Worm (Caenorhabditis elegans) whole organism, L3 larva: ENCODE measurements around the gene srbc-14.

Experiments used
- R02D3.7 ChIP-seq: fragments of 150-350 bp; optimal IDR thresholded peaks from 2 replicates; lab custom pipeline; 2014; ENCODE audit warnings: missing biosample characterization, missing genetic modification characterization
- ZK546.5 ChIP-seq: sonication (generic microtip); optimal IDR thresholded peaks from 2 replicates; lab custom pipeline; 2017; ENCODE audit warnings: missing biosample characterization, missing genetic modification characterization
- aly-2 ChIP-seq: fragments of 150-350 bp; optimal IDR thresholded peaks from 2 replicates; lab custom pipeline; 2014; ENCODE audit warnings: missing biosample characterization, missing genetic modification characterization
- ama-1 ChIP-seq: fragments of 150-350 bp; optimal IDR thresholded peaks from 2 replicates; lab custom pipeline; 2018
- ceh-16 ChIP-seq: sonication (generic microtip); optimal IDR thresholded peaks from 2 replicates; lab custom pipeline; 2017; ENCODE audit warnings: missing biosample characterization, missing genetic modification characterization
- ceh-28 ChIP-seq: fragments of 150-350 bp; optimal IDR thresholded peaks from 2 replicates; lab custom pipeline; 2014; ENCODE audit warnings: missing biosample characterization, missing genetic modification reagents, missing genetic modification characterization
- ceh-82 ChIP-seq: fragments of 150-350 bp; optimal IDR thresholded peaks from 2 replicates; lab custom pipeline; 2014; ENCODE audit warnings: missing biosample characterization, missing genetic modification characterization
- ceh-9 ChIP-seq: sonication (generic microtip); optimal IDR thresholded peaks from 2 replicates; lab custom pipeline; 2018; ENCODE audit warnings: missing biosample characterization, missing genetic modification characterization
- egl-5 ChIP-seq: fragments of 150-350 bp; optimal IDR thresholded peaks from 2 replicates; lab custom pipeline; 2017; ENCODE audit warnings: missing biosample characterization, missing genetic modification reagents, missing genetic modification characterization, inconsistent platforms
- elt-2 ChIP-seq: sonication (generic microtip); optimal IDR thresholded peaks from 2 replicates; lab custom pipeline; 2016; ENCODE audit warnings: missing genetic modification reagents, mild to moderate bottlenecking, missing genetic modification characterization, missing compliant biosample characterization
- eor-1 ChIP-seq, 2 experiments: fragments of 150-350 bp; optimal IDR thresholded peaks; 2 replicates each; lab custom pipeline; 2014 to 2018; ENCODE audit warnings: missing biosample characterization in 2 of 2, missing genetic modification characterization in 2 of 2
- fkh-10 ChIP-seq: sonication (generic microtip); optimal IDR thresholded peaks from 2 replicates; lab custom pipeline; 2017; ENCODE audit warnings: missing biosample characterization, missing genetic modification reagents, missing genetic modification characterization
- fkh-2 ChIP-seq: fragments of 150-350 bp; optimal IDR thresholded peaks from 2 replicates; lab custom pipeline; 2014; ENCODE audit warnings: missing biosample characterization, missing genetic modification reagents, missing genetic modification characterization
- fos-1 ChIP-seq: fragments of 150-350 bp; optimal IDR thresholded peaks from 2 replicates; lab custom pipeline; 2014; ENCODE audit warnings: missing biosample characterization, missing genetic modification characterization
- hmg-11 ChIP-seq: sonication (generic microtip); optimal IDR thresholded peaks from 2 replicates; lab custom pipeline; 2016; ENCODE audit warnings: missing genetic modification characterization, missing compliant biosample characterization
- jun-1 ChIP-seq: fragments of 150-350 bp; optimal IDR thresholded peaks from 2 replicates; lab custom pipeline; 2014; ENCODE audit warnings: missing biosample characterization, missing genetic modification reagents, missing genetic modification characterization
- lin-39 ChIP-seq: fragments of 150-350 bp; optimal IDR thresholded peaks from 2 replicates; lab custom pipeline; 2018; ENCODE audit warnings: missing biosample characterization, missing genetic modification reagents, missing genetic modification characterization
- lsy-12 ChIP-seq: sonication (generic microtip); optimal IDR thresholded peaks from 2 replicates; lab custom pipeline; 2016; ENCODE audit warnings: mild to moderate bottlenecking, missing genetic modification characterization, missing compliant biosample characterization
- mdl-1 ChIP-seq: fragments of 150-350 bp; optimal IDR thresholded peaks from 2 replicates; lab custom pipeline; 2014; ENCODE audit warnings: missing biosample characterization, missing genetic modification characterization
- nfya-1 ChIP-seq: sonication (generic microtip); optimal IDR thresholded peaks from 2 replicates; lab custom pipeline; 2017; ENCODE audit warnings: missing genetic modification characterization, mild to moderate bottlenecking, missing compliant biosample characterization, antibody characterized with exemption, moderate library complexity; ENCODE audit not compliant: insufficient read depth
- nhr-12 ChIP-seq: fragments of 150-350 bp; optimal IDR thresholded peaks from 2 replicates; lab custom pipeline; 2014; ENCODE audit warnings: missing biosample characterization, missing genetic modification characterization
- nhr-237 ChIP-seq: fragments of 150-350 bp; optimal IDR thresholded peaks from 2 replicates; lab custom pipeline; 2014; ENCODE audit warnings: missing biosample characterization, missing genetic modification characterization
- nhr-28 ChIP-seq: fragments of 150-350 bp; optimal IDR thresholded peaks from 2 replicates; lab custom pipeline; 2014; ENCODE audit warnings: missing biosample characterization, missing genetic modification characterization
- nhr-43 ChIP-seq: sonication (generic microtip); optimal IDR thresholded peaks from 2 replicates; lab custom pipeline; 2016; ENCODE audit warnings: mild to moderate bottlenecking, missing genetic modification characterization, missing compliant biosample characterization; ENCODE audit not compliant: poor library complexity, severe bottlenecking
- nhr-67 ChIP-seq: fragments of 150-350 bp; optimal IDR thresholded peaks from 2 replicates; lab custom pipeline; 2014; ENCODE audit warnings: missing biosample characterization, missing genetic modification characterization
- nhr-77 ChIP-seq: fragments of 150-350 bp; optimal IDR thresholded peaks from 2 replicates; lab custom pipeline; 2014; ENCODE audit warnings: missing biosample characterization, missing genetic modification characterization
- sea-2 ChIP-seq: fragments of 150-350 bp; sonication (generic microtip); optimal IDR thresholded peaks from 4 replicates; lab custom pipeline; 2014; ENCODE audit warnings: missing biosample characterization, missing genetic modification reagents, missing genetic modification characterization
- skn-1 ChIP-seq: fragments of 150-350 bp; optimal IDR thresholded peaks from 2 replicates; lab custom pipeline; 2014; ENCODE audit warnings: missing biosample characterization, missing genetic modification characterization
- unc-39 ChIP-seq: sonication (generic microtip); optimal IDR thresholded peaks from 4 replicates; lab custom pipeline; 2017; ENCODE audit warnings: missing biosample characterization, missing genetic modification characterization
- zag-1 ChIP-seq: fragments of 150-350 bp; optimal IDR thresholded peaks from 2 replicates; lab custom pipeline; 2014; ENCODE audit warnings: missing biosample characterization, missing genetic modification characterization
- ztf-4 ChIP-seq: fragments of 150-350 bp; optimal IDR thresholded peaks from 2 replicates; lab custom pipeline; 2014; ENCODE audit warnings: missing biosample characterization, missing genetic modification characterization

The srbc-14 gene

DNA sequence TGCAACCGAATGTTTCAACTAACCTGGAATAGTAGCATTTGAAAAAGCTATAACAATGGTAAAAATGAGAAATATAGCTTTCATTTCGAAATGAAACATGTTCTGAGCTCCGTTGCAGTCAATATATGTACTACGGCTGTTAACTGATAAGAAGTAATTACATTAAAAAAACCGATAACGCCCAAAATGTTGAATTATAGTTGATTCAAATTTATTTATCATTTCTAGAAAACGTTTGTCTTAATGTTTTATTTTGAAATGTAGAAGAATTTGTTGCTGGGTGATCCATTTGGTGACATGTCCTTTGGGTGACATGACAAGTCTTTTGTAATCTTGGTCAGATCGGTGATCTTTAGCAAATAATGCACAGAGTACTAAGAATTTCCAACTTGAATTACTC lies 17.9 kb upstream of the srbc-14 start, which contains the start of gene T05E12.6:
T05E12.6 (minus strand) TSS at position 101 of the 400 bp plus-strand sequence.
- TF ChIP-seq ama-1 (no peak), nhr-77 (tag; lab: Kevin White, UChicago) (no peak), mdl-1 (tag; lab: Kevin White, UChicago) (no peak), elt-2 (tag; lab: Kevin White, UChicago) (peak; percentile 11)

ce11 chrV:17082718-17083117 lies 11.2 kb upstream of the srbc-14 start, which contains the start of gene T05E12.9:
Gene T05E12.9, minus strand, starts transcription at chrV:17082818.
- no peak for TF ChIP-seq nfya-1 (tag; lab: Kevin White, UChicago)

DNA sequence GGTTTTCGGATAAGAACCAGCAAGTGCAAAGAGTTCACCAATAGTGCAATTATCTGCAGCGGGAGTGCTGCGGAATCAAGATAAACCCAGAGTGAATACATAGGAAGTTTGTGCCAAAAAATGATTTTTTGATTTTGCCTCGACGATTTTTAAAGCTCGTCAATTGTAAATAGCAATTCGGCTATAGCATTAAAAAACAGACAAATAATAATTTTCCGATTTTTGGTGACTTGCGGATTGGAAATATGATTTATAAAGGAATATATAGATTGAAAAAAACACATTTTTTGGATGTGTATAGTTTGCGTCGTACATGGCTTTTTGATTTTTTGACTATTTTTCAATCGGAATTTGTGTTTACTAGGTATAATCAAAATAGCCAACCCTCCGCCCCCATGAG lies 8.3 kb upstream of the srbc-14 start, which contains the start of gene srw-20:
srw-20 (minus strand) TSS at position 101 of the 400 bp plus-strand sequence.
- no peak for TF ChIP-seq aly-2 (tag; lab: Kevin White, UChicago)
- TF ChIP-seq fos-1 (tag; lab: Kevin White, UChicago) = no peak
- TF ChIP-seq nhr-237 = no peak
- TF ChIP-seq, all 47 proteins: peak for 0

DNA sequence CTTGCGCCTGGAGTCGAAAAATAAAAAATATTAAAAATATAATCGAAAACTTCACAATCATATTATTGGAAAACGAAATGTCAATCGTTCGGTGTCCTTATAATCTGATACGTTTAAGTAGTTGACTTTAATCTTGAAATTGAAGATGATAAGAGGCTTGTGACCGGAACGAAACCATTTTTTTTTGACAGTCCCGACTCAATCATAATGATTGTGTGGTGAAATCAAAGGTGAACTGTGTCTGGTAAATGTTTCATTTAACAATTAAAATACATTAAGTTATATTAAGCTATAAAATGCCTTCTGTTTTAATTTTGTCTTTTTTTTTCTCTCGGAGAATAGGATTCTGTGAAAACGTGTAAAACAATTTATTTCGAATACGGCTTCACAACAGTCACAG lies 6.4 kb upstream of the srbc-14 start, which contains the start of gene T05E12.3:
T05E12.3 (minus strand) TSS at position 101 of the 400 bp plus-strand sequence.
- TF ChIP-seq ceh-28 (tag; lab: Kevin White, UChicago) = no peak
- no peak for TF ChIP-seq nhr-12 (tag; lab: Kevin White, UChicago)
- no peak for TF ChIP-seq nhr-28
- TF ChIP-seq ceh-16 (tag; lab: Kevin White, UChicago) = no peak
- TF ChIP-seq elt-2 (tag; lab: Kevin White, UChicago) = no peak
- TF ChIP-seq sea-2 (GFP tag; lab: Kevin White, UChicago) = no peak
- TF ChIP-seq lin-39 (tag; lab: Kevin White, UChicago) = no peak
- no peak for TF ChIP-seq ZK546.5 (tag; lab: Kevin White, UChicago)

ce11 chrV:17075900-17076299 lies 4.4 kb upstream of the srbc-14 start, which contains the start of gene str-125:
Gene str-125, minus strand, starts transcription at chrV:17076000.
- TF ChIP-seq fkh-2 (tag; lab: Kevin White, UChicago) (no peak), R02D3.7 (tag; lab: Kevin White, UChicago) (no peak), ceh-16 (tag; lab: Kevin White, UChicago) (no peak), sea-2 (GFP tag; lab: Kevin White, UChicago) (no peak), hmg-11 (tag; lab: Kevin White, UChicago) (no peak), unc-39 (no peak), nhr-67 (tag; lab: Kevin White, UChicago) (no peak), mdl-1 (tag; lab: Kevin White, UChicago) (no peak), nhr-12 (tag; lab: Kevin White, UChicago) (no peak), nfya-1 (tag; lab: Kevin White, UChicago) (no peak), ceh-82 (tag; lab: Kevin White, UChicago) (no peak), nhr-43 (tag; lab: Kevin White, UChicago) (no peak), ztf-4 (no peak), ceh-9 (tag; lab: Kevin White, UChicago) (no peak), egl-5 (no peak), ceh-28 (tag; lab: Kevin White, UChicago) (no peak), zag-1 (tag; lab: Kevin White, UChicago) (no peak), eor-1 (tag; optimal IDR thresholded peaks at IDR 0.05; lab: Kevin White, UChicago) (no peak), fkh-10 (GFP tag; lab: Kevin White, UChicago) (no peak)

DNA sequence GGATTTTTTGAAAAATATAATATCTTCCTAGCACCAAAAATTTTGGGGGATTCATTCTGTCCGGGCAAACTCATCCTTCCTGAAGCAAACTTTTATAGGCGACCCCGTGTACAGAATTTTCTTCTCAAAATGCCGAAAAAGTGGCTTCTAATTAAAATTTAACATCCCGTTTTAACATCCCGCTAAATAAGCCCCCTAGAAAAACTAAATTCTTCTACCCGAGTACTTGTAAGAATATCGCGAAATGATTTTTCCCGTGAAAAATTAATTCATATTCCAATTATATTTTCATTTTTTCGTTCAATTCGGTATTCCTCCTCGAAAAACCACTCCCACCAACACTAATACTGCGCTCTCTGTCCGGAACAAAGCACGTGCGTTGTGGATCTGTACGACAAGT lies 2.6 kb downstream of the srbc-14 start, which contains the start of gene T05E12.8:
T05E12.8 (plus strand) TSS at position 301 of the 400 bp plus-strand sequence.
- no peak for TF ChIP-seq fkh-10 (GFP tag; lab: Kevin White, UChicago)

DNA sequence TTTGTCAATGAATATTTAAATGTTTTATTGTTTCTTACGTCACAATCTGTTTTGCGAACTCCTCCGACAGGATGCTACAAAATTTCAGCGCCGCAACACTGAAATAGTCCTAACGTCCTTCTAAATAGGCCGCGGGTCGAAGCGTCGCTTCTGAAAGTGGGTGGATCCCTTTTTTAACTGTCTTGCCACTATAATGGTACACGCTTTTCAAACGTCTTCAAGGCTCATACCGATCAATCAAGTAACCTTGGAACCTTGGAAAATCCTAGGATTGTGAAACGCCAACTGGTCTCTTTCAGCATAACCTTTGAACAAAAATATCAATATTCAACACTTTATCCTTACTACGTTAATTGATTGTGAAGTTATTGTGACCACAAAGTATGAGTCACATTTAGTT lies 4.8 kb downstream of the srbc-14 start:
- TF ChIP-seq skn-1 (tag; lab: Kevin White, UChicago) = no peak
- TF ChIP-seq nhr-43 (tag; lab: Kevin White, UChicago) = no peak
- TF ChIP-seq lsy-12 (tag; lab: Kevin White, UChicago) = no peak
- TF ChIP-seq jun-1 = no peak
- no peak for TF ChIP-seq elt-2 (tag; lab: Kevin White, UChicago)
